Fruit fly (Drosophila melanogaster) whole organism, pupa: Measurements from ENCODE around the gene CG11857.

Experiments
- CG15710 ChIP-seq: fragments of 200-800 bp; sonication (Bioruptor generic); optimal IDR thresholded peaks from 2 replicates; lab custom pipeline; 2018; ENCODE audit warnings: missing biosample characterization, mild to moderate bottlenecking, missing genetic modification characterization, moderate library complexity
- CG32121 ChIP-seq: fragments of 200-800 bp; sonication (Bioruptor generic); IDR thresholded peaks from 2 replicates; pipeline ENCODE4 v1.3.6; 2022; ENCODE audit warnings: missing biosample characterization, missing genetic modification characterization
- CG34367 ChIP-seq: fragments of 200-800 bp; sonication (Bioruptor generic); optimal IDR thresholded peaks from 2 replicates; lab custom pipeline; 2018; ENCODE audit warnings: missing biosample characterization, mild to moderate bottlenecking, missing genetic modification characterization
- CG8301 ChIP-seq: fragments of 200-800 bp; sonication (Bioruptor generic); optimal IDR thresholded peaks from 2 replicates; lab custom pipeline; 2018; ENCODE audit warnings: missing biosample characterization, mild to moderate bottlenecking, missing genetic modification characterization
- CG9948 ChIP-seq: fragments of 200-800 bp; sonication (Bioruptor generic); optimal IDR thresholded peaks from 2 replicates; lab custom pipeline; 2018; ENCODE audit warnings: missing biosample characterization, mild to moderate bottlenecking, missing genetic modification characterization, moderate library complexity
- EcR ChIP-seq: fragments of 200-800 bp; sonication (Bioruptor generic); optimal IDR thresholded peaks from 3 replicates; lab custom pipeline; 2019; ENCODE audit warnings: missing biosample characterization, missing genetic modification characterization, mild to moderate bottlenecking, moderate library complexity, missing genetic modification reagents
- Pif1A ChIP-seq: fragments of 200-800 bp; sonication (Bioruptor generic); optimal IDR thresholded peaks from 3 replicates; lab custom pipeline; 2016; ENCODE audit warnings: missing biosample characterization, missing genetic modification characterization
- Pif1B ChIP-seq: fragments of 200-800 bp; sonication (Bioruptor generic); optimal IDR thresholded peaks from 3 replicates; lab custom pipeline; 2016; ENCODE audit warnings: missing biosample characterization, missing genetic modification characterization
- Snoo ChIP-seq: fragments of 200-800 bp; sonication (Bioruptor generic); optimal IDR thresholded peaks from 3 replicates; lab custom pipeline; 2017; ENCODE audit warnings: missing biosample characterization, mild to moderate bottlenecking, missing genetic modification characterization, inconsistent platforms
- gl ChIP-seq: fragments of 200-800 bp; sonication (Bioruptor generic); optimal IDR thresholded peaks from 2 replicates; lab custom pipeline; 2018; ENCODE audit warnings: missing biosample characterization, mild to moderate bottlenecking, missing genetic modification characterization

- peak; percentile 71; the same call in 1 of the 2 replicates for TF ChIP-seq CG32121 (GFP tag; lab: Robert Waterston, UW)
- TF ChIP-seq CG8301 (tag; lab: Kevin White, UChicago) = peak; percentile 94
- TF ChIP-seq Pif1A (GFP tag; lab: Kevin White, UChicago) = peak; percentile 93
- TF ChIP-seq CG34367 (tag; lab: Kevin White, UChicago) = peak; percentile 82
- peak; percentile 68 for TF ChIP-seq gl (tag; lab: Kevin White, UChicago)
- TF ChIP-seq Snoo = peak; percentile 92
- TF ChIP-seq EcR (GFP tag; lab: Kevin White, UChicago) = no peak
- TF ChIP-seq CG9948 = peak; percentile 92
- peak; percentile 90 for TF ChIP-seq Pif1B (GFP tag; lab: Kevin White, UChicago)
- TF ChIP-seq CG15710 (tag; lab: Kevin White, UChicago) = peak; percentile 91
Observed at dm6 chr3R:25232271-25232989, 26.3 kb upstream of the CG11857 start, which contains the start of gene Cad96Cb.
